Fruit fly (Drosophila melanogaster) whole organism, prepupa: ENCODE results near the gene PLCXD.

Source experiments
- Blimp-1 ChIP-seq: fragments of 200-800 bp; sonication (Bioruptor generic); optimal IDR thresholded peaks from 3 replicates; lab custom pipeline; 2017; ENCODE audit warnings: missing biosample characterization, missing genetic modification characterization, mild to moderate bottlenecking, moderate library complexity, missing genetic modification reagents
- CG10631 ChIP-seq: fragments of 200-800 bp; sonication (Bioruptor generic); optimal IDR thresholded peaks from 2 replicates; lab custom pipeline; 2016; ENCODE audit warnings: missing biosample characterization, missing genetic modification characterization
- CG10669 ChIP-seq: fragments of 200-800 bp; sonication (Bioruptor generic); optimal IDR thresholded peaks from 3 replicates; lab custom pipeline; 2018; ENCODE audit warnings: missing biosample characterization, mild to moderate bottlenecking, missing genetic modification characterization, moderate library complexity
- CG11294 ChIP-seq: fragments of 200-800 bp; sonication (Bioruptor generic); IDR thresholded peaks from 2 replicates; pipeline ENCODE4 v1.3.6; 2022; ENCODE audit warnings: missing biosample characterization, missing genetic modification characterization
- CG11762 ChIP-seq: fragments of 200-800 bp; sonication (Bioruptor generic); optimal IDR thresholded peaks from 3 replicates; lab custom pipeline; 2016; ENCODE audit warnings: missing biosample characterization, missing genetic modification characterization; ENCODE audit not compliant: insufficient read depth
- CG1621 ChIP-seq: fragments of 200-800 bp; sonication (Bioruptor generic); optimal IDR thresholded peaks from 3 replicates; lab custom pipeline; 2018; ENCODE audit warnings: missing biosample characterization, mild to moderate bottlenecking, missing genetic modification characterization
- CG16779 ChIP-seq: fragments of 200-800 bp; sonication (Bioruptor generic); optimal IDR thresholded peaks from 3 replicates; lab custom pipeline; 2017; ENCODE audit warnings: missing biosample characterization, mild to moderate bottlenecking, missing genetic modification characterization
- CG32006 ChIP-seq: fragments of 200-800 bp; sonication (Bioruptor generic); optimal IDR thresholded peaks from 3 replicates; lab custom pipeline; 2017; ENCODE audit warnings: missing biosample characterization, mild to moderate bottlenecking, missing genetic modification characterization
- CG3919 ChIP-seq: fragments of 200-800 bp; sonication (Bioruptor generic); optimal IDR thresholded peaks from 3 replicates; lab custom pipeline; 2016; ENCODE audit warnings: missing biosample characterization, missing genetic modification characterization
- CG4318 ChIP-seq: fragments of 200-800 bp; sonication (Bioruptor generic); optimal IDR thresholded peaks from 3 replicates; lab custom pipeline; 2017; ENCODE audit warnings: missing biosample characterization, mild to moderate bottlenecking, missing genetic modification characterization
- CG6163 ChIP-seq: fragments of 200-800 bp; sonication (Bioruptor generic); IDR thresholded peaks from 3 replicates; pipeline ENCODE4 v1.3.6; 2022; ENCODE audit warnings: missing biosample characterization, missing genetic modification characterization
- CG6276 ChIP-seq: fragments of 200-800 bp; sonication (Bioruptor generic); optimal IDR thresholded peaks from 2 replicates; lab custom pipeline; 2017; ENCODE audit warnings: missing biosample characterization, mild to moderate bottlenecking, missing genetic modification characterization
- CG6792 ChIP-seq: fragments of 200-800 bp; sonication (Bioruptor generic); optimal IDR thresholded peaks from 3 replicates; lab custom pipeline; 2016; ENCODE audit warnings: missing biosample characterization, missing genetic modification characterization
- CG6808 ChIP-seq: fragments of 200-800 bp; sonication (Bioruptor generic); optimal IDR thresholded peaks from 3 replicates; lab custom pipeline; 2017; ENCODE audit warnings: missing biosample characterization, missing genetic modification characterization, mild to moderate bottlenecking, moderate library complexity, missing genetic modification reagents
- CG6854 ChIP-seq: fragments of 200-800 bp; sonication (Bioruptor generic); optimal IDR thresholded peaks from 2 replicates; lab custom pipeline; 2017; ENCODE audit warnings: missing biosample characterization, mild to moderate bottlenecking, missing genetic modification characterization
- CG8119 ChIP-seq: fragments of 200-800 bp; sonication (Bioruptor generic); IDR thresholded peaks from 3 replicates; pipeline ENCODE4 v1.3.6; 2022; ENCODE audit warnings: missing biosample characterization, missing genetic modification characterization
- CG8319 ChIP-seq: fragments of 200-800 bp; sonication (Bioruptor generic); optimal IDR thresholded peaks from 3 replicates; lab custom pipeline; 2016; ENCODE audit warnings: missing biosample characterization, missing genetic modification characterization
- CG8632 ChIP-seq: fragments of 200-800 bp; sonication (Bioruptor generic); optimal IDR thresholded peaks from 3 replicates; lab custom pipeline; 2016; ENCODE audit warnings: missing biosample characterization, missing genetic modification characterization
- CG9139 ChIP-seq: fragments of 200-800 bp; sonication (Bioruptor generic); optimal IDR thresholded peaks from 3 replicates; lab custom pipeline; 2017; ENCODE audit warnings: missing biosample characterization, mild to moderate bottlenecking, missing genetic modification characterization
- Eip75B ChIP-seq: fragments of 200-800 bp; sonication (Bioruptor generic); optimal IDR thresholded peaks from 3 replicates; lab custom pipeline; 2016; ENCODE audit warnings: missing biosample characterization, missing genetic modification characterization
- Eip78C ChIP-seq: fragments of 200-800 bp; sonication (Bioruptor generic); peaks from one replicate; lab custom pipeline; 2016; ENCODE audit warnings: missing biosample characterization, missing genetic modification characterization
- Ets21C ChIP-seq: fragments of 200-800 bp; sonication (Bioruptor generic); optimal IDR thresholded peaks from 3 replicates; lab custom pipeline; 2016; ENCODE audit warnings: missing biosample characterization, missing genetic modification characterization
- Ets96B ChIP-seq: fragments of 200-800 bp; optimal IDR thresholded peaks from 2 replicates; lab custom pipeline; 2019; ENCODE audit warnings: missing biosample characterization, mild to moderate bottlenecking, missing genetic modification characterization, moderate library complexity
- Gug ChIP-seq: fragments of 200-800 bp; sonication (Bioruptor generic); IDR thresholded peaks from 2 replicates; pipeline ENCODE4 v1.3.6; 2022; ENCODE audit warnings: missing biosample characterization, missing genetic modification characterization
- Hr38 ChIP-seq: sonication (Bioruptor generic); optimal IDR thresholded peaks from 2 replicates; lab custom pipeline; 2016; ENCODE audit warnings: missing biosample characterization, missing genetic modification characterization
- Hr39 ChIP-seq: fragments of 200-800 bp; sonication (Bioruptor generic); optimal IDR thresholded peaks from 2 replicates; lab custom pipeline; 2016; ENCODE audit warnings: missing biosample characterization, missing genetic modification characterization
- Lpt ChIP-seq: fragments of 200-800 bp; sonication (Bioruptor generic); optimal IDR thresholded peaks from 3 replicates; lab custom pipeline; 2016; ENCODE audit warnings: missing biosample characterization, missing genetic modification characterization
- Met ChIP-seq: fragments of 200-800 bp; sonication (Bioruptor generic); optimal IDR thresholded peaks from 3 replicates; lab custom pipeline; 2016; ENCODE audit warnings: missing biosample characterization, missing genetic modification characterization
- OdsH ChIP-seq: fragments of 200-800 bp; sonication (Bioruptor generic); optimal IDR thresholded peaks from 3 replicates; lab custom pipeline; 2016; ENCODE audit warnings: missing biosample characterization, missing genetic modification characterization
- Sox102F ChIP-seq: fragments of 200-800 bp; sonication (Bioruptor generic); optimal IDR thresholded peaks from 2 replicates; lab custom pipeline; 2016; ENCODE audit warnings: missing biosample characterization, mild to moderate bottlenecking, missing genetic modification characterization
- Sox15 ChIP-seq: fragments of 200-800 bp; sonication (Bioruptor generic); optimal IDR thresholded peaks from 3 replicates; lab custom pipeline; 2016; ENCODE audit warnings: missing biosample characterization, missing genetic modification characterization
- achi ChIP-seq: fragments of 200-800 bp; sonication (Bioruptor generic); optimal IDR thresholded peaks from 3 replicates; lab custom pipeline; 2016; ENCODE audit warnings: missing biosample characterization, missing genetic modification characterization
- acj6 ChIP-seq: fragments of 200-800 bp; sonication (Bioruptor generic); optimal IDR thresholded peaks from 3 replicates; lab custom pipeline; 2016; ENCODE audit warnings: missing biosample characterization, missing genetic modification characterization
- cyc ChIP-seq: fragments of 200-800 bp; sonication (Bioruptor generic); optimal IDR thresholded peaks from 3 replicates; lab custom pipeline; 2016; ENCODE audit warnings: missing biosample characterization, missing genetic modification characterization
- dac ChIP-seq: fragments of 200-800 bp; sonication (Bioruptor generic); optimal IDR thresholded peaks from 2 replicates; lab custom pipeline; 2017; ENCODE audit warnings: missing biosample characterization, mild to moderate bottlenecking, missing genetic modification characterization
- dsx ChIP-seq: fragments of 200-800 bp; optimal IDR thresholded peaks from 3 replicates; lab custom pipeline; 2019; ENCODE audit warnings: missing biosample characterization, mild to moderate bottlenecking, missing genetic modification characterization, moderate library complexity; ENCODE audit not compliant: poor library complexity, severe bottlenecking
- eg ChIP-seq: fragments of 200-800 bp; sonication (Bioruptor generic); IDR thresholded peaks from 3 replicates; pipeline ENCODE4 v1.3.6; 2022; ENCODE audit warnings: missing biosample characterization, missing genetic modification characterization
- esn ChIP-seq: fragments of 200-800 bp; sonication (Bioruptor generic); optimal IDR thresholded peaks from 2 replicates; lab custom pipeline; 2016; ENCODE audit warnings: missing biosample characterization, mild to moderate bottlenecking, missing genetic modification characterization, moderate library complexity
- fd59A ChIP-seq: fragments of 200-800 bp; sonication (Bioruptor generic); optimal IDR thresholded peaks from 2 replicates; lab custom pipeline; 2017; ENCODE audit warnings: missing biosample characterization, mild to moderate bottlenecking, missing genetic modification characterization, missing genetic modification reagents
- lz ChIP-seq: fragments of 200-800 bp; sonication (Bioruptor generic); optimal IDR thresholded peaks from 3 replicates; lab custom pipeline; 2016; ENCODE audit warnings: missing biosample characterization, missing genetic modification characterization
- spab ChIP-seq: fragments of 200-800 bp; sonication (Bioruptor generic); optimal IDR thresholded peaks from 2 replicates; lab custom pipeline; 2017; ENCODE audit warnings: missing biosample characterization, mild to moderate bottlenecking, missing genetic modification characterization, missing genetic modification reagents
- ss ChIP-seq, 2 experiments: fragments of 200-800 bp; sonication (Bioruptor generic); optimal IDR thresholded peaks; 2 replicates in 1 of 2; 3 replicates in 1 of 2; lab custom pipeline; 2017 to 2018; ENCODE audit warnings: mild to moderate bottlenecking in 2 of 2, missing biosample characterization in 2 of 2, missing genetic modification characterization in 2 of 2, moderate library complexity in 1 of 2

Gene PLCXD

dm6 chr2L:12044613-12045350 lies 4.4 kb upstream of the PLCXD start, which contains the start of gene CG6785 (continued):
- TF ChIP-seq Gug (GFP tag; lab: Robert Waterston, UW) (peak; percentile 62), esn (GFP tag; lab: Kevin White, UChicago) (peak; percentile 89), Sox15 (GFP tag; lab: Kevin White, UChicago) (peak; percentile 37), Eip78C (GFP tag; lab: Kevin White, UChicago) (peak; percentile 96), Eip75B (GFP tag; lab: Kevin White, UChicago) (peak; percentile 83), Hr39 (GFP tag; lab: Kevin White, UChicago) (peak; percentile 70), Sox102F (GFP tag; lab: Kevin White, UChicago) (peak; percentile 88), CG6163 (GFP tag; lab: Robert Waterston, UW) (peak; percentile 77), CG16779 (peak; percentile 86), CG9139 (GFP tag; lab: Kevin White, UChicago) (peak; percentile 46), CG8632 (GFP tag; lab: Kevin White, UChicago) (peak; percentile 89), CG6276 (peak; percentile 88), achi (GFP tag; lab: Kevin White, UChicago) (peak; percentile 81)

- TF ChIP-seq Hr38 (GFP tag; lab: Kevin White, UChicago) = no peak
- no peak for TF ChIP-seq Hr39 (GFP tag; lab: Kevin White, UChicago)
- no peak for TF ChIP-seq CG8632 (GFP tag; lab: Kevin White, UChicago)
- TF ChIP-seq CG6808 = no peak
- no peak for TF ChIP-seq dsx (GFP tag; lab: Kevin White, UChicago)
Observed at dm6 chr2L:12045578-12045940, 3.7 kb upstream of the PLCXD start.

dm6 chr2L:12045941-12046855 lies 3.0 kb upstream of the PLCXD start, which contains the start of gene CG6770:
CG6770 (minus strand) TSS chr2L:12046118.
- TF ChIP-seq CG4318 (GFP tag; lab: Kevin White, UChicago) (peak; percentile 38), Lpt (peak; percentile 43), Hr38 (GFP tag; lab: Kevin White, UChicago) (no peak), CG6854 (GFP tag; lab: Kevin White, UChicago) (peak; percentile 31), CG8119 (peak; percentile 89), Met (GFP tag; lab: Kevin White, UChicago) (peak; percentile 91), eg (peak; percentile 95), lz (peak; percentile 90), fd59A (peak; percentile 78), CG6792 (GFP tag; lab: Kevin White, UChicago) (peak; percentile 93), esn (GFP tag; lab: Kevin White, UChicago) (peak; percentile 93), CG11762 (peak; percentile 79), dac (GFP tag; lab: Kevin White, UChicago) (peak; percentile 25), Ets21C (GFP tag; lab: Kevin White, UChicago) (peak; percentile 79), CG1621 (tag; lab: Kevin White, UChicago) (peak; percentile 64), CG3919 (GFP tag; lab: Kevin White, UChicago) (peak; percentile 87), Ets96B (peak; percentile 85), CG8632 (GFP tag; lab: Kevin White, UChicago) (peak; percentile 88), CG32006 (GFP tag; lab: Kevin White, UChicago) (peak; percentile 83), spab (GFP tag; lab: Kevin White, UChicago) (peak; percentile 78), Sox102F (GFP tag; lab: Kevin White, UChicago) (peak; percentile 91), cyc (GFP tag; lab: Kevin White, UChicago) (peak; percentile 80), acj6 (GFP tag; lab: Kevin White, UChicago) (peak; percentile 89), Sox15 (GFP tag; lab: Kevin White, UChicago) (peak; percentile 61), achi (GFP tag; lab: Kevin White, UChicago) (peak; percentile 88), CG6808 (peak; percentile 88), CG10669 (GFP tag; lab: Kevin White, UChicago) (peak; percentile 80), Blimp-1 (peak; percentile 75), CG9139 (GFP tag; lab: Kevin White, UChicago) (peak; percentile 72), Hr39 (GFP tag; lab: Kevin White, UChicago) (peak; percentile 71), CG11294 (GFP tag; lab: Robert Waterston, UW) (peak; percentile 76), OdsH (GFP tag; lab: Kevin White, UChicago) (peak; percentile 87), ss (GFP tag; optimal IDR thresholded peaks at IDR 0.05; lab: Kevin White, UChicago) (peak; percentile 81 to 87), CG8319 (GFP tag; lab: Kevin White, UChicago) (peak; percentile 54), CG10631 (peak; percentile 74)
